Worm (Caenorhabditis elegans) whole organism, L2 larva: ENCODE data around the gene C55C3.6.

Experiments used
- C34F6.9 ChIP-seq: fragments of 150-350 bp; optimal IDR thresholded peaks from 2 replicates; lab custom pipeline; 2014; ENCODE audit warnings: missing biosample characterization, missing genetic modification characterization
- R02D3.7 ChIP-seq: fragments of 150-350 bp; optimal IDR thresholded peaks from 2 replicates; lab custom pipeline; 2014; ENCODE audit warnings: missing biosample characterization, missing genetic modification characterization
- Y55F3AM.14 ChIP-seq: fragments of 200-800 bp; sonication (Bioruptor generic); optimal IDR thresholded peaks from 2 replicates; lab custom pipeline; 2018; ENCODE audit warnings: mild to moderate bottlenecking, missing genetic modification characterization, missing compliant biosample characterization
- ZK546.5 ChIP-seq: sonication (generic microtip); optimal IDR thresholded peaks from 2 replicates; lab custom pipeline; 2017; ENCODE audit warnings: missing biosample characterization, missing genetic modification characterization
- alr-1 ChIP-seq: fragments of 150-350 bp; optimal IDR thresholded peaks from 2 replicates; lab custom pipeline; 2014; ENCODE audit warnings: missing biosample characterization, missing genetic modification characterization
- aly-2 ChIP-seq: fragments of 150-350 bp; optimal IDR thresholded peaks from 2 replicates; lab custom pipeline; 2014; ENCODE audit warnings: missing biosample characterization, missing genetic modification characterization
- ama-1 ChIP-seq: fragments of 150-350 bp; optimal IDR thresholded peaks from 2 replicates; lab custom pipeline; 2018; ENCODE audit warnings: inconsistent platforms
- ceh-16 ChIP-seq: fragments of 150-350 bp; optimal IDR thresholded peaks from 2 replicates; lab custom pipeline; 2014; ENCODE audit warnings: missing biosample characterization, missing genetic modification characterization
- ceh-82 ChIP-seq: fragments of 150-350 bp; optimal IDR thresholded peaks from 2 replicates; lab custom pipeline; 2014; ENCODE audit warnings: missing biosample characterization, missing genetic modification characterization
- crh-2 ChIP-seq: sonication (generic microtip); optimal IDR thresholded peaks from 2 replicates; lab custom pipeline; 2017; ENCODE audit warnings: missing biosample characterization, missing genetic modification characterization
- dmd-4 ChIP-seq: sonication (generic microtip); optimal IDR thresholded peaks from 2 replicates; lab custom pipeline; 2017; ENCODE audit warnings: missing biosample characterization, missing genetic modification characterization
- egl-27 ChIP-seq: sonication (generic microtip); optimal IDR thresholded peaks from 3 replicates; lab custom pipeline; 2017; ENCODE audit warnings: missing biosample characterization, missing genetic modification reagents, missing genetic modification characterization
- elt-1 ChIP-seq: fragments of 150-350 bp; optimal IDR thresholded peaks from 2 replicates; lab custom pipeline; 2014; ENCODE audit warnings: missing biosample characterization, missing genetic modification characterization
- elt-3 ChIP-seq: sonication (generic microtip); optimal IDR thresholded peaks from 2 replicates; lab custom pipeline; 2017; ENCODE audit warnings: missing biosample characterization, missing genetic modification characterization
- fos-1 ChIP-seq: fragments of 150-350 bp; optimal IDR thresholded peaks from 2 replicates; lab custom pipeline; 2014; ENCODE audit warnings: missing biosample characterization, missing genetic modification characterization
- gmeb-1 ChIP-seq: fragments of 150-350 bp; optimal IDR thresholded peaks from 2 replicates; lab custom pipeline; 2014; ENCODE audit warnings: missing biosample characterization, missing genetic modification characterization
- lin-11 ChIP-seq: fragments of 150-350 bp; sonication (generic microtip); optimal IDR thresholded peaks from 2 replicates; lab custom pipeline; 2014; ENCODE audit warnings: missing biosample characterization, missing genetic modification characterization, inconsistent platforms, mixed read lengths
- lin-13 ChIP-seq: fragments of 150-350 bp; optimal IDR thresholded peaks from 2 replicates; lab custom pipeline; 2014; ENCODE audit warnings: missing biosample characterization, missing genetic modification reagents, missing genetic modification characterization
- lin-39 ChIP-seq: fragments of 150-350 bp; optimal IDR thresholded peaks from 2 replicates; lab custom pipeline; 2014; ENCODE audit warnings: missing biosample characterization, missing genetic modification reagents, missing genetic modification characterization
- lsy-2 ChIP-seq, 2 experiments: fragments of 150-350 bp in 1 of 2; sonication (generic microtip) in 1 of 2; optimal IDR thresholded peaks; 2 replicates each; lab custom pipeline; 2014 to 2017; ENCODE audit warnings: missing biosample characterization in 2 of 2, missing genetic modification characterization in 2 of 2
- mab-5 ChIP-seq: fragments of 150-350 bp; optimal IDR thresholded peaks from 2 replicates; lab custom pipeline; 2014; ENCODE audit warnings: missing biosample characterization, missing genetic modification characterization
- mdl-1 ChIP-seq, 2 experiments: fragments of 150-350 bp in 1 of 2; sonication (generic microtip) in 1 of 2; optimal IDR thresholded peaks; 2 replicates each; lab custom pipeline; 2017; ENCODE audit warnings: missing biosample characterization in 2 of 2, missing genetic modification characterization in 2 of 2
- nhr-10 ChIP-seq: sonication (generic microtip); optimal IDR thresholded peaks from 2 replicates; lab custom pipeline; 2017; ENCODE audit warnings: missing biosample characterization, missing genetic modification characterization
- nhr-21 ChIP-seq: fragments of 150-350 bp; optimal IDR thresholded peaks from 2 replicates; lab custom pipeline; 2014; ENCODE audit warnings: missing biosample characterization, missing genetic modification characterization
- nhr-23 ChIP-seq: fragments of 150-350 bp; optimal IDR thresholded peaks from 2 replicates; lab custom pipeline; 2014; ENCODE audit warnings: missing biosample characterization, missing genetic modification reagents, missing genetic modification characterization
- nhr-25 ChIP-seq: fragments of 150-350 bp; sonication (generic microtip); optimal IDR thresholded peaks from 3 replicates; lab custom pipeline; 2014; ENCODE audit warnings: missing biosample characterization, missing genetic modification characterization
- nhr-6 ChIP-seq: fragments of 150-350 bp; optimal IDR thresholded peaks from 2 replicates; lab custom pipeline; 2014; ENCODE audit warnings: missing biosample characterization, missing genetic modification characterization
- nhr-77 ChIP-seq: fragments of 150-350 bp; optimal IDR thresholded peaks from 2 replicates; lab custom pipeline; 2014; ENCODE audit warnings: missing biosample characterization, missing genetic modification characterization
- peb-1 ChIP-seq: fragments of 150-350 bp; optimal IDR thresholded peaks from 2 replicates; lab custom pipeline; 2014; ENCODE audit warnings: missing biosample characterization, missing genetic modification characterization
- sem-4 ChIP-seq: fragments of 150-350 bp; optimal IDR thresholded peaks from 2 replicates; lab custom pipeline; 2014; ENCODE audit warnings: missing biosample characterization, missing genetic modification reagents, missing genetic modification characterization
- skn-1 ChIP-seq: sonication (generic microtip); optimal IDR thresholded peaks from 2 replicates; lab custom pipeline; 2017; ENCODE audit warnings: missing biosample characterization, missing genetic modification characterization
- sma-9 ChIP-seq, 2 experiments: fragments of 150-350 bp in 1 of 2; sonication (generic microtip) in 1 of 2; optimal IDR thresholded peaks; 2 replicates each; lab custom pipeline; 2014 to 2016; ENCODE audit warnings: missing genetic modification characterization in 2 of 2, mild to moderate bottlenecking in 1 of 2, missing biosample characterization in 1 of 2, missing compliant biosample characterization in 1 of 2, missing genetic modification reagents in 1 of 2, moderate library complexity in 1 of 2
- unc-39 ChIP-seq: fragments of 150-350 bp; optimal IDR thresholded peaks from 2 replicates; lab custom pipeline; 2014; ENCODE audit warnings: missing biosample characterization, missing genetic modification characterization
- unc-55 ChIP-seq: fragments of 150-350 bp; sonication (generic microtip); optimal IDR thresholded peaks from 3 replicates; lab custom pipeline; 2014; ENCODE audit warnings: missing biosample characterization, missing genetic modification reagents, missing genetic modification characterization
- zag-1 ChIP-seq: fragments of 150-350 bp; optimal IDR thresholded peaks from 2 replicates; lab custom pipeline; 2014; ENCODE audit warnings: missing biosample characterization, missing genetic modification characterization
- ztf-11 ChIP-seq: sonication (generic microtip); optimal IDR thresholded peaks from 2 replicates; lab custom pipeline; 2017; ENCODE audit warnings: missing biosample characterization, missing genetic modification characterization
- ztf-4 ChIP-seq: fragments of 150-350 bp; optimal IDR thresholded peaks from 2 replicates; lab custom pipeline; 2014; ENCODE audit warnings: missing biosample characterization, missing genetic modification characterization

Gene C55C3.6

DNA sequence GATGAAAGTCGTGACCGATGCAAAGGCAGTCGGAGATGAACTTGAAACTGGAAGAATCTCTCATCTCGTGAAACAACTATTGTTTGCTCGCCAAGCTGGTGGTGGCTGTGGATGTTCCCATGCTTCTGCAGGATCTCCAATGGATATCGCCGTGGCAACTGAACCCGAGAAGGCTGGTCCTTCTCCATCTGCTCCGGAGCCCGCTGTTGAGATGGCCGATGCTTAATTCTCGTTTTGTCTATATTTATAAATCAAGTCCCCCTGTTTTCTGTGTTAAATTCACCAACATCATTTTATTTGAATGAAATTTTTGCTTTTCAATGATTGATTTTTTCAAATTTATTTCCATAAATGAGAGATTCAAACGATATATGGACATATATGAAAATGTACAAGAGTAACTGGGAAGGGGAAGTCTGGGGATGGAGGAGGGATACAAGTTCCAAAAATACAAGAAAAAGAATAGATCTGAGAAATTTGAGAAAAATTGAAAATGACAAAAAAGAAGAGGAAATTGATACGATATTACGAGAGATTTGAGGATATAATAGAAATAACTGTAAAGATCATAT is 32.1 kb upstream of the C55C3.6 start:
- no peak for TF ChIP-seq zag-1 (tag; lab: Kevin White, UChicago)
- no peak for TF ChIP-seq ceh-82 (tag; lab: Kevin White, UChicago)
- TF ChIP-seq nhr-10 (tag; lab: Kevin White, UChicago), result no peak
- peak in 1 of 2 experiments; percentile 10 for TF ChIP-seq lsy-2 (tag; optimal IDR thresholded peaks at IDR 0.05; lab: Kevin White, UChicago)
- TF ChIP-seq aly-2 (tag; lab: Kevin White, UChicago), result no peak
- no peak for TF ChIP-seq sma-9 (GFP tag; optimal IDR thresholded peaks at IDR 0.05; lab: Kevin White, UChicago)
- no peak for TF ChIP-seq sma-9 (tag; optimal IDR thresholded peaks at IDR 0.05; lab: Kevin White, UChicago)
- no peak for TF ChIP-seq skn-1 (tag; lab: Kevin White, UChicago)
- TF ChIP-seq peb-1 (tag; lab: Kevin White, UChicago), result no peak
- peak; percentile 8 for TF ChIP-seq crh-2
- TF ChIP-seq nhr-25 (tag; lab: Kevin White, UChicago), result peak; percentile 15
- TF ChIP-seq elt-3 (tag; lab: Kevin White, UChicago), result no peak
- no peak for TF ChIP-seq ZK546.5 (tag; lab: Kevin White, UChicago)
- TF ChIP-seq dmd-4 (tag; lab: Kevin White, UChicago), result no peak
- no peak for TF ChIP-seq sem-4 (tag; lab: Kevin White, UChicago)
- TF ChIP-seq ztf-4 (tag; lab: Kevin White, UChicago), result no peak
- no peak for TF ChIP-seq nhr-23 (tag; lab: Kevin White, UChicago)
- no peak for TF ChIP-seq unc-39 (tag; lab: Kevin White, UChicago)
- no peak for TF ChIP-seq nhr-21 (tag; lab: Kevin White, UChicago)
- no peak for TF ChIP-seq lin-11
- TF ChIP-seq elt-1, result no peak
- TF ChIP-seq R02D3.7 (tag; lab: Kevin White, UChicago), result no peak
- no peak for TF ChIP-seq unc-55 (GFP tag; lab: Kevin White, UChicago)
- no peak for TF ChIP-seq lin-39 (tag; lab: Kevin White, UChicago)
- no peak for TF ChIP-seq lin-13 (GFP tag; lab: Kevin White, UChicago)

DNA sequence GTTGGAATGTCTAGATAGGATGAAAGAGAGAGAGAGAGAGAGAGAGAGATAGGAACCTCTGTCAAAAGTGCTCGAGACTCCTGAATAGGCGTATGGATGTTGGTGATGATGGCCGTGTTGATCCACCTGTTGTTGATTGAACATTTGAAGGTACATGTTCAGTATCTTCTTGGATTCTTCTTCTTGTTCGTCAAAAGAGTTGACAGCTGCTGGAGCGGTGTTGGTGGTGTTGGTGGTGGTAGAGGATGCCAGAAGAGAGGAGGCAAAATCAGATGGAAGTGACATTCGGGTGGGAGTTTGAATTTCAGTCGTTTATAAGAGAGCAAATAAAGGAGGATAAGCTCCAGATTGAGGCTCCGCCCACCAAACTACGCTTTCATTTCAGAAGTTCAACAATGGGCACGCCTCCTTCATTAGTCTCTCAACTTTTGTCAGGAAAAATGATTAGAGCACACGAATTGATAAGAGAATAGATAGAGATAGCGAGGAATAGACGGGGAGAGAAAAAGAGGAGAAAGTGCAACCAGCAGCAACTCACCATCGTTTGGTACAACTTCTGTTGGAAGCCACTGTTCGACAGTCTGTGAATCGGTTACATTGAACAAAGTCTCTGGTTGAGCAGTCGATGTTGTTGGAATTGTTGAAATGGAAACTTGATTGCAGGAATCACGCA is 30.0 kb upstream of the C55C3.6 start:
- TF ChIP-seq gmeb-1 (tag; lab: Kevin White, UChicago) (no peak), fos-1 (tag; lab: Kevin White, UChicago) (peak; percentile 15), nhr-21 (tag; lab: Kevin White, UChicago) (no peak), sma-9 (GFP tag; optimal IDR thresholded peaks at IDR 0.05; lab: Kevin White, UChicago) (peak; percentile 23), sma-9 (tag; optimal IDR thresholded peaks at IDR 0.05; lab: Kevin White, UChicago) (no peak)

ce11 chrIV:5653649-5654048 is 29.3 kb upstream of the C55C3.6 start, which contains the start of gene clec-178:
TSS of gene clec-178 (plus strand) at chrIV:5653949.
- TF ChIP-seq alr-1 (tag; lab: Kevin White, UChicago) (no peak), ama-1 (lab: Kevin White, UChicago) (no peak), R02D3.7 (tag; lab: Kevin White, UChicago) (no peak), C34F6.9 (tag; lab: Kevin White, UChicago) (no peak), mab-5 (tag; lab: Kevin White, UChicago) (no peak), unc-39 (tag; lab: Kevin White, UChicago) (no peak), egl-27 (tag; lab: Kevin White, UChicago) (no peak), nhr-77 (no peak), elt-3 (tag; lab: Kevin White, UChicago) (no peak), ztf-11 (tag; lab: Kevin White, UChicago) (no peak), nhr-6 (tag; lab: Kevin White, UChicago) (no peak), mdl-1 (tag; optimal IDR thresholded peaks at IDR 0.05; lab: Kevin White, UChicago) (no peak), ceh-16 (tag; lab: Kevin White, UChicago) (no peak), nhr-25 (tag; lab: Kevin White, UChicago) (no peak), nhr-23 (tag; lab: Kevin White, UChicago) (no peak), Y55F3AM.14 (GFP tag; lab: Kevin White, UChicago) (no peak)
